Fruit fly (Drosophila melanogaster): ENCODE data around the gene Orco.
A peak's percentile ranks its signal among the peaks of the same experiment; 100 is the strongest.

Orco gene

DNA sequence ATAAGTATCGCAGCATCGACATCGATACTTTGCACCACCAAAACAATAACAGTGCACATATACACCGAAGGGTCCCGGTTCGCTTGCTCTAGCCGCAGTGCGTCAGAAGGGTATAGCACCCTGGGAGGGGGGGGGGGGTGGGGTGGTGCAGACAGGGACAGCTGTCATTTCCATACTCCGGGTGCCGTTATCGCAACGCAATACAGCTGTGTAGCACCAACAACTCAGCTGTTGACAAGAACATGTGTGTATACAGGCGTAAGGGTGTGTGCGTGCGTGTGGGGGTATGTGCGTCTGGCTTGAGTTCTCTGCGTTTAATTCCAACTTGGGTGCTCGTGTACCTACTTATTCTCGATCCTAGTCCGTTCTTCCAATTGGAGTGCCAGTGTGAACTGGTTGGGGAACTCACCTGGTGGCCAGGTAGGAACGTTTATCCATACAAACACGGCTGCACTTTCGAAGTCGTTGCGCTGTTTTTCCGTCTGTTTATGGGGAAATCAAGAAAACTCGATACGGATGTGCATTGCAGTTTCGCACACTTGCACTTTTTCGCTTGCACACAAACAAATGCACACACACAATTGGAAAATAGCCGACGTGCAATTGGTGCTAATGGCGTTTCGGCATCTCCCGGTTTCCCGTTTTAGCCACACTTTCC lies 44.6 kb downstream of the Orco start:
- TF ChIP-seq CG12768 (GFP tag; optimal IDR thresholded peaks at IDR 0.05) (peak; percentile 48), Mnt (GFP tag; optimal IDR thresholded peaks at IDR 0.05) (no peak), Clk (GFP tag; optimal IDR thresholded peaks at IDR 0.05) (no peak), kay (GFP tag; ENCODE audit: borderline replicate concordance) (no peak), pad (GFP tag; optimal IDR thresholded peaks at IDR 0.05) (peak; percentile 59), cnc (optimal IDR thresholded peaks at IDR 0.05) (no peak), ovo (GFP tag; optimal IDR thresholded peaks at IDR 0.05) (peak; percentile 90), Hr96 (GFP tag; optimal IDR thresholded peaks at IDR 0.05) (no peak), CG1620 (GFP tag; optimal IDR thresholded peaks at IDR 0.05) (no peak), CG7101 (tag; optimal IDR thresholded peaks at IDR 0.05) (no peak), CG11617 (GFP tag; optimal IDR thresholded peaks at IDR 0.05) (peak; percentile 39), cic (GFP tag; optimal IDR thresholded peaks at IDR 0.05) (peak; percentile 87), bab1 (GFP tag; optimal IDR thresholded peaks at IDR 0.05) (no peak), toe (GFP tag; optimal IDR thresholded peaks at IDR 0.05) (no peak), CG33017 (tag; optimal IDR thresholded peaks at IDR 0.05) (peak; percentile 48), CG14711 (tag; optimal IDR thresholded peaks at IDR 0.05) (no peak), Crg-1 (GFP tag; optimal IDR thresholded peaks at IDR 0.05) (no peak), CG5204 (GFP tag; optimal IDR thresholded peaks at IDR 0.05) (no peak), tj (GFP tag; optimal IDR thresholded peaks at IDR 0.05) (peak; percentile 90), CG7045 (GFP tag; optimal IDR thresholded peaks at IDR 0.05) (peak; percentile 21)

DNA sequence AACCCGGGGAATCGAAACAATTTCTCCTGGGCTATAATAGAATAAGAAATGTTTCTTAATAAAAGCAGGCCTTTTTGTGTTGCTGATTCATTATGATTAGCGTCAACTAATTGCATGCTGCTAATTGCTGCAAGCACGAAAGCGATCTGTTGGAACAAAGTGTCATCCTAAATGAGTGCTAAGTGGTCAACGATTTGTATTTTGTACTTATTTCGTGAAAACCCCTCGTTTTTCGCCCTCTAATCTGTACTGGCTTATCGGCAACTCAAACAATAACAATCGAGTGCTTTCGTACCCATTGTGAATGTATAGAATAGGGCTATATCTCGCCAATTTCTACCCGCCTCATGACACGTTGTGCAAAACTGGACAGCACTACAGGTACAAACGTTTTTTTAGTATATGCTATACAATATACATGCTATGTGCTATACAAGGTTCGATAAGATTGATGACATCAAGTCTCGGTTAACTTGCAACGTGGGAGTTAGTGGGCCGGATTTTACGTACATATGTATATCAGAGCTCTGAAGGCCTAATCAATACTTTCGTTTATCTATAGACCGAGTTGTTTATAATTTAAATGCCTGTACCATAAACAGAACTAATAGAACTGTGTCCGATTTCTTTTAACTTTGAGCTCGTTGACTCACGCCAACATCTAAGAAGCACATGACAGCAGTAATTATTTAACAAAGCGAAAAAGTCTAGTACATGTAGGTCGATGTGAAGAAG lies 47.5 kb downstream of the Orco start:
- TF ChIP-seq Clk (GFP tag; optimal IDR thresholded peaks at IDR 0.05) = no peak
- peak; percentile 6 for TF ChIP-seq CG33017 (tag; optimal IDR thresholded peaks at IDR 0.05)
- TF ChIP-seq Crg-1 (GFP tag; optimal IDR thresholded peaks at IDR 0.05) = no peak
- no peak for TF ChIP-seq tj (GFP tag; optimal IDR thresholded peaks at IDR 0.05)
- TF ChIP-seq CG11617 (GFP tag; optimal IDR thresholded peaks at IDR 0.05) = no peak
- no peak for TF ChIP-seq CG1620 (GFP tag; optimal IDR thresholded peaks at IDR 0.05)
- TF ChIP-seq cnc (optimal IDR thresholded peaks at IDR 0.05) = no peak
- TF ChIP-seq pad (GFP tag; optimal IDR thresholded peaks at IDR 0.05) = no peak
- TF ChIP-seq cic (GFP tag; optimal IDR thresholded peaks at IDR 0.05) = peak; percentile 79
- no peak for TF ChIP-seq bab1 (GFP tag; optimal IDR thresholded peaks at IDR 0.05)
- peak; percentile 3 for TF ChIP-seq CG7101 (tag; optimal IDR thresholded peaks at IDR 0.05)
- no peak for TF ChIP-seq toe (GFP tag; optimal IDR thresholded peaks at IDR 0.05)
- no peak for TF ChIP-seq CG7045 (GFP tag; optimal IDR thresholded peaks at IDR 0.05)
- TF ChIP-seq kay (GFP tag; ENCODE audit: borderline replicate concordance) = peak; percentile 96
- TF ChIP-seq CG5204 (GFP tag; optimal IDR thresholded peaks at IDR 0.05) = no peak
- no peak for TF ChIP-seq CG12768 (GFP tag; optimal IDR thresholded peaks at IDR 0.05)
- TF ChIP-seq Hr96 (GFP tag; optimal IDR thresholded peaks at IDR 0.05) = no peak
- no peak for TF ChIP-seq CG14711 (tag; optimal IDR thresholded peaks at IDR 0.05)
- TF ChIP-seq Mnt (GFP tag; optimal IDR thresholded peaks at IDR 0.05) = peak; percentile 60
- no peak for TF ChIP-seq ovo (GFP tag; optimal IDR thresholded peaks at IDR 0.05)

- no peak for TF ChIP-seq CG14711 (tag; optimal IDR thresholded peaks at IDR 0.05)
- no peak for TF ChIP-seq kay (GFP tag; ENCODE audit: borderline replicate concordance)
- TF ChIP-seq cnc (optimal IDR thresholded peaks at IDR 0.05) = no peak
- no peak for TF ChIP-seq CG5204 (GFP tag; optimal IDR thresholded peaks at IDR 0.05)
- no peak for TF ChIP-seq Crg-1 (GFP tag; optimal IDR thresholded peaks at IDR 0.05)
- no peak for TF ChIP-seq cic (GFP tag; optimal IDR thresholded peaks at IDR 0.05)
- TF ChIP-seq CG7101 (tag; optimal IDR thresholded peaks at IDR 0.05) = no peak
Measured at dm6 chr3R:5363412-5363811, 48.8 kb downstream of the Orco start.

dm6 chr3R:5361681-5362319 lies 50.4 kb downstream of the Orco start:
- TF ChIP-seq toe (GFP tag; optimal IDR thresholded peaks at IDR 0.05) (no peak), ovo (GFP tag; optimal IDR thresholded peaks at IDR 0.05) (no peak), Hr96 (GFP tag; optimal IDR thresholded peaks at IDR 0.05) (no peak), kay (GFP tag; ENCODE audit: borderline replicate concordance) (no peak), CG33017 (tag; optimal IDR thresholded peaks at IDR 0.05) (peak; percentile 11), CG12768 (GFP tag; optimal IDR thresholded peaks at IDR 0.05) (no peak), Clk (GFP tag; optimal IDR thresholded peaks at IDR 0.05) (no peak), cic (GFP tag; optimal IDR thresholded peaks at IDR 0.05) (no peak), CG5204 (GFP tag; optimal IDR thresholded peaks at IDR 0.05) (no peak), CG7101 (tag; optimal IDR thresholded peaks at IDR 0.05) (no peak), CG1620 (GFP tag; optimal IDR thresholded peaks at IDR 0.05) (no peak), cnc (optimal IDR thresholded peaks at IDR 0.05) (no peak), CG7045 (GFP tag; optimal IDR thresholded peaks at IDR 0.05) (no peak), pad (GFP tag; optimal IDR thresholded peaks at IDR 0.05) (no peak), tj (GFP tag; optimal IDR thresholded peaks at IDR 0.05) (no peak), CG14711 (tag; optimal IDR thresholded peaks at IDR 0.05) (peak; percentile 18)

- TF ChIP-seq Hr96 (GFP tag; optimal IDR thresholded peaks at IDR 0.05) (no peak), CG5204 (GFP tag; optimal IDR thresholded peaks at IDR 0.05) (no peak), CG7101 (tag; optimal IDR thresholded peaks at IDR 0.05) (no peak), kay (GFP tag; ENCODE audit: borderline replicate concordance) (no peak), tj (GFP tag; optimal IDR thresholded peaks at IDR 0.05) (no peak), toe (GFP tag; optimal IDR thresholded peaks at IDR 0.05) (no peak), Clk (GFP tag; optimal IDR thresholded peaks at IDR 0.05) (no peak), cic (GFP tag; optimal IDR thresholded peaks at IDR 0.05) (peak; percentile 6), Mnt (GFP tag; optimal IDR thresholded peaks at IDR 0.05) (peak; percentile 11), cnc (optimal IDR thresholded peaks at IDR 0.05) (peak; percentile 96 to 98), bab1 (GFP tag; optimal IDR thresholded peaks at IDR 0.05) (peak; percentile 53)
Measured at dm6 chr3R:5357935-5358414, 54.2 kb downstream of the Orco start, which contains the start of gene Prosbeta7. TSS of gene Prosbeta7 (minus strand) at chr3R:5358364.
